Worm (Caenorhabditis elegans): ENCODE results near the gene vit-1.

DNA sequence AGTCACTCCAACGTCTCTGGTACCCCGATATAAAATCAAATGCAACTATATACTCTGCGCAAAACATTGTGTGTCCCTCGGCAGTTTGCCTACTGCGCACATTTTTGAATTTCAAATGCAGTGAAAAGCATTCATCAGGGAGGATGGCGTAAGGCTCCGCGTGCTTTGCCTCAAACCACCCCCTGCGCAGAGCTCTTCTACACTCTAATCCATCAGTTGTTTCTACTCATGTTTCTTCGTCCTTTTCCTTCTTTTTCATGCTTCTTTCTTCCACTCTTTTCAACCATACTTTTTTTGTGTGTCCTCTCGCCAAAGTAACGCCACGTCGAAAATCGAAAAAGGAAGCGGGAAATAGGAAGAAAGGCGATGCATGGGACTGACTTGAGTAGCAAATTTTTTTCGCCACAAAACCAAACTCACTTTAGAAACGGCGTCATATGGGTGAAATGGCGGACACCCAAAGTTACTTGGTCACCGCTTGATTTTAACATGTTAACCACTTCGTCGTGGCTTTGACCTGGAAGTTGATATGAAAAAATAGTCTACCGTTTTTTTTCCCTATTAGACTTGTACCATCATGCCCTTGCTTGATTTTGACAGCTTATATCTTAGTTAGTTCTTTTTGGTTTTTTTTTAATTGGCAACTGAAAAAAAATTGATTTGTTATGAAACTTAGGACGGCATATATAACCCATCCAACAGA lies 49.1 kb upstream of the vit-1 start:
- no peak for TF ChIP-seq snpc-4 (tag; optimal IDR thresholded peaks at IDR 0.05)
- TF ChIP-seq nhr-237 (tag; optimal IDR thresholded peaks at IDR 0.05), result no peak
- no peak for TF ChIP-seq ama-1 (optimal IDR thresholded peaks at IDR 0.05)
- no peak for TF ChIP-seq egl-27 (tag; optimal IDR thresholded peaks at IDR 0.05)
- no peak for TF ChIP-seq nhr-11 (tag; optimal IDR thresholded peaks at IDR 0.05)
- no peak for TF ChIP-seq cey-2 (tag; optimal IDR thresholded peaks at IDR 0.05; ENCODE audit: borderline replicate concordance, insufficient read depth)
- no peak for TF ChIP-seq lsy-2 (tag; optimal IDR thresholded peaks at IDR 0.05)
- no peak for TF ChIP-seq nhr-76 (tag; optimal IDR thresholded peaks at IDR 0.05)
- no peak for TF ChIP-seq jun-1 (tag; optimal IDR thresholded peaks at IDR 0.05)
